Fruit fly (Drosophila melanogaster) Kc167 (cell line): ENCODE measurements around the gene Hr39.

Experiments
- Myc ChIP-seq: fragments of >200 bp; optimal IDR thresholded peaks from 2 replicates; lab custom pipeline; 2017; ENCODE audit warnings: missing external identifiers
- Sin3A ChIP-seq: fragments of >200 bp; optimal IDR thresholded peaks from 2 replicates; lab custom pipeline; 2018; ENCODE audit warnings: missing external identifiers
- h ChIP-seq: fragments of >200 bp; optimal IDR thresholded peaks from 3 replicates; lab custom pipeline; 2018; ENCODE audit warnings: missing external identifiers
- insv ChIP-seq: fragments of >200 bp; optimal IDR thresholded peaks from 3 replicates; lab custom pipeline; 2018; ENCODE audit warnings: missing external identifiers
- psq ChIP-seq: fragments of >200 bp; optimal IDR thresholded peaks from 2 replicates; lab custom pipeline; 2017; ENCODE audit warnings: missing external identifiers
- ttk ChIP-seq: sonication (Bioruptor generic); optimal IDR thresholded peaks from 2 replicates; lab custom pipeline; 2017; ENCODE audit warnings: missing external identifiers

Gene Hr39

DNA sequence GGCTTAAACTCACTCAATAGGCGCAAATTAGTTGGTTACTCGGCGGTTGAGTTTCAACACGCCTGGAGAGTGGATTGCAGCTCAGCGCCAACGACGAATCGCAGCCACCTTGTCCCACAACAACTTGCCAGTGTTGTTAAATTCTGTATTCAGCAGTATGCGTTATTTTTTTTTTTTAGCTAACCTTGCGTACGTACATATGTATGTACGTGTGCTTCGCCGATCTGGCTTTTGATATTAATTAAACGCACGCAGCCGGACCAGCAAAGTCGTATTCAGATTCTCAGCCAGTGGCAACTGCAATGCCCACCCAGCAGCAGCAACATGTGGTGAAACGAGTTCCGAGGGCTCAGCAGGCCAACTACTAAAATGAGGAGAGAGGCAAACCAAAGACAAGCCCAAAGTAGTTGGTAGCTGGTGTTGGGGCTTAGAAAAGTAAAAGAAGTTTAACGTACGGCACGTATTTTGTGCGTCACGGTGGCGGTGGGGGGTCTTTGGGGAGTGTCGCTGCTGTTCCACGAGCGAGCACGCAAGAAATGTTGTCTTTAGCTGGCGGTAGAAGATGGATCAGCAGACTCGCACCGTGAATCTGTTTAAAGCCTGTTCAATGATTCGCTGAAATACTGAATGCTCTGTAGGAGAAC, 8.2 kb downstream of the Hr39 start:
- TF ChIP-seq h (lab: Kevin White, UChicago) (no peak), Myc (lab: Kevin White, UChicago) (no peak)

DNA sequence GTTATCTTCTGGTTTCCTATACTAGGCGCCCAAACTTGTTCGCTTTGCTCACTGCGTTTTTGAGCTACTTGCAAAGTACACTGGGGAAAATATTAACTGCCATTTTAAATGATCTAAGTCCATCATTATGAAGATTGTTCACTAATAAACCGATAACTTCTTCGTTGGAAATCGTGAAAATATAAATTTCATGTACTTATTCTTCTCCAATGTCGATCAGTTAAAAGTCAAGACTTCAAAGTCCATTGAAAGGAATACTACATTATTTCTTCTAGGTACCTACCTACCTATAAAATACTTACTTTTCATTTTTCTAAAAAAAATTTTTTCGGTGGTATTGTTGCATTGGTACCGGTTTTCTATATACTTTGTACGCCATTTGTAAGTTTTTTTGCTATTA, 9.6 kb downstream of the Hr39 start:
- no peak for TF ChIP-seq psq
- no peak for TF ChIP-seq h (lab: Kevin White, UChicago)
- no peak for TF ChIP-seq Sin3A (lab: Kevin White, UChicago)

DNA sequence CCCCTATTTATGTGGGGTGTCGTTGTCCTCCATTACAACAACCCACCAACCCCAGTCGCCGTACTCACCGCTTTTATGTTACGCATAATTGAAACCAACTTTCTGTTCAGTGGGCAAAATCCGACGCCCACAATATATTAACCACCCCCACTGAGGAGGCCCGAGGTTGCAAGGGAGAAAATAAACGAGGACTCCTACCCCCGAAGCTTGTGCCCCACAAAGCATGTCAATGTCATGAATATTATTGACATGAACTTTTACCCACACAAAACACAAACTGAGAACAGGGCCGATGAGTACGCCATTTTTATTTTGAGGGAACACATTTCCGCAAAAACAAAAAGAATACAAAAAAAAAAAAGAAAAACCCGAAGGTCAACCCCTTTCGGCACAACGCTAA, 10.9 kb downstream of the Hr39 start:
- no peak for TF ChIP-seq Myc (lab: Kevin White, UChicago)
- no peak for TF ChIP-seq h (lab: Kevin White, UChicago)
- no peak for TF ChIP-seq Sin3A (lab: Kevin White, UChicago)
- no peak for TF ChIP-seq psq
- no peak for TF ChIP-seq insv (lab: Kevin White, UChicago)
- no peak for TF ChIP-seq ttk (lab: Kevin White, UChicago)

DNA sequence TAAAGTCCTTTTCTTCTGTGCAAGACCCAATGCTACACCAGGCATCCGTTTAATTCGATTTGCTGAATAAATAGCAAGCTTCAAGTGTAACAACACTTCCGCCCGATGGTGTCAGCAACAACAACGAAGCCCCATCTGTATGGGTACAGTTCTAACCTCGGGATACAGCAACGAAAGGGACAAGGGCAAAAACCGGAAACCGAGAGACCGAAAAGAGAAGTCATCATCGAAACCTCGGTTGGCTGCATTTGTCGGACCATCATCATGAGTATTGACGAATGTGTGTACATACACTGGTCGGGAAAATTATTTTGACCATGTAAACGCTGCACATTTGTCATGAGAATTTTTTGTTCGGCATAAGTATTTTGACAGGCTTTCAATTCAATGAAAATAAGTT, 11.8 kb downstream of the Hr39 start:
- no peak for TF ChIP-seq h (lab: Kevin White, UChicago)
- TF ChIP-seq Myc (lab: Kevin White, UChicago): no peak
- no peak for TF ChIP-seq ttk (lab: Kevin White, UChicago)
- no peak for TF ChIP-seq Sin3A (lab: Kevin White, UChicago)
- no peak for TF ChIP-seq insv (lab: Kevin White, UChicago)
- TF ChIP-seq psq: no peak

DNA sequence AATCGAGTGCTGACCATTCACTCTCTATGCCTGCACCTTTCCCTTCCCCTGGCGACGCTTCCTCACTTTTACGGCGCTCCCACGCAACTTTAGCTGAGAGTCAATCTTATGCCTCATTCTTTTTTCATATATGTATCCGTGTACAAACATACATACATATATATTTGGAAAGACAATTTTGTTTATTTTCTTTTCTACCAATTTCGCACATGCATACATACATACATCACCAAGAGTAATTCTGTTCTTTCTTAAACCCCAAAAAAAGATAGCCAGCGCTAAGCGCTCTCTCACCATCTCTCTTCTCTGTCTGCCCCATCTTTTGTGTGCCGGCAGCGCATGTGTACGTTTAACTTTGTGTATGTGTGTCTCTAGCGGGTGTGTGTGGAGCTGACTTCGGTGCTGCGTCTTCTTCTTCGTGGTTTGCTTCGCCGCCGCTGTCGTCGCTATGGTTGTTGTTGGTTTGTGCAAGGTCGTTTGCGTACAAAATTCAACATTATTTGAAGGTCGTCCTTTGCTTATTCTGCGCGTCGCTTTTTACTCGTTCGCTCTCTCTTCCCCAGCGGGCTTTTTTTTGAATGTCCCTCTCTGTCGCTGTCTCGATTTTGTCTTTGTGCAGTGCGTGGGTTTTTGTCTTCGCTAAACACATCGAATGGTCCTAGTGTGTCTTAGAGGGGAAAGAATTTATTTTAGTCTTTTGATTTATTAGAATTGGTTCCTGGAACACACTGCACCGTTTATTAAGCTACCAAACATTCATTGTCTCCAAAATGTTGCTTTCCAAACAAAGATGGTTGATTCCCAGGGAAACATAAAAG, 13.7 kb downstream of the Hr39 start:
- TF ChIP-seq insv (lab: Kevin White, UChicago) (no peak), h (lab: Kevin White, UChicago) (no peak), psq (no peak), Myc (lab: Kevin White, UChicago) (no peak), ttk (lab: Kevin White, UChicago) (no peak), Sin3A (lab: Kevin White, UChicago) (no peak)

DNA sequence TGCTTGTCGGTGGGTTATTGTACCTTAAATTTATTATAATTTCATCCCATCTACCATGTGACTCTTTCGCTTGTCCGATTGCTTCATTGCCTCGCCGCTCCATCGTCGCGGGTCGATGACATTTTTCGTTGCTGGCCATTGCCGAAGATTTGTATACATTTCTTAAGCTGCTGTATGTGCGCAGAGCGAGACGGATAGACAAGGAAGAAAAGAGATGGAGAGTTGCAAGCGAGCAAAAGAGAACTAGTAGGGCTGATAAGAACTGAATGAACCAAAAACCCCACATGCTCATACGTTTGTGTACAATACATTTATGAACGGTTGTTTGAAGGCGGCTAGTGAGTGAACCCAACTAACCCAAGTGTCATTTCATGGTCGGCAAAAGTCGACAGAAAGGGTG, 14.7 kb downstream of the Hr39 start:
- TF ChIP-seq insv (lab: Kevin White, UChicago) (no peak), Myc (lab: Kevin White, UChicago) (no peak), psq (no peak), h (lab: Kevin White, UChicago) (no peak), ttk (lab: Kevin White, UChicago) (no peak)

DNA sequence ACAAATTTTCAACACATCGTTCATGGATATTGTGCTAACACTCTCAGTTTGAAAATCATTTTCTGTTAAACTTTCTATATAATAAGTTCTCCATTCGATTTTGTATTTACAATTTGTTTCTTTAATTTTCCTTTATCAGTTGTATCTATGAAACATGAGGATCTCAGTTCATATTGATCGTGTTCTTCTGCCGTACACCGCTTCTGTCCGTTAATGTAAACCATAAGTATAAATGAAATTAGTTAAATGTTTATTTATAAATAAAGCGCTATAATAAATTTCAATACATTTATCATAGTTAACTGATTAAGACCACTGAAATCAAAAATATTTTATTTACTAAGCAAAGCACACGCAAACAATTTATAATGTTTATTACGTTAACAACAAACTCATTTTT, 22.0 kb downstream of the Hr39 start:
- TF ChIP-seq Sin3A (lab: Kevin White, UChicago): no peak
- no peak for TF ChIP-seq ttk (lab: Kevin White, UChicago)
- no peak for TF ChIP-seq Myc (lab: Kevin White, UChicago)
- TF ChIP-seq insv (lab: Kevin White, UChicago): no peak
- no peak for TF ChIP-seq h (lab: Kevin White, UChicago)
- no peak for TF ChIP-seq psq

DNA sequence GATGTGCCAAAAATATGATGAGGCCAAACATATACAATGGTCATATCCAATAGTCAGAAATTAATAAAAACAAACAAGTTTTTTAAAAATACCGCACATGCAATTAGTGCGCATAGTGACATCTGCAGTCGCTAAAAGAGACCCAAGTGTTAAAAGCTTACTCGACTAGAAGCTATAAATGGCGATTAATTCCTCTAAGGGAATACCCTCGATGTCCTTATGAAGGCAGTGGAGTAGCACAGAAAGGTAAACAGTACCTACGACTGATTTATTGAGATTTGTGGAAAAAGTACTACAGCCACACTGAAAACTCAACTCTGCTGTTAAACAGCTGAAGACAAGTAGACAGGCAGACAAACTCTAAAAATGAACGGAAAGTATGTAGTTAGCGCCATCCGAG, 23.8 kb downstream of the Hr39 start:
- TF ChIP-seq psq: no peak
- no peak for TF ChIP-seq insv (lab: Kevin White, UChicago)

DNA sequence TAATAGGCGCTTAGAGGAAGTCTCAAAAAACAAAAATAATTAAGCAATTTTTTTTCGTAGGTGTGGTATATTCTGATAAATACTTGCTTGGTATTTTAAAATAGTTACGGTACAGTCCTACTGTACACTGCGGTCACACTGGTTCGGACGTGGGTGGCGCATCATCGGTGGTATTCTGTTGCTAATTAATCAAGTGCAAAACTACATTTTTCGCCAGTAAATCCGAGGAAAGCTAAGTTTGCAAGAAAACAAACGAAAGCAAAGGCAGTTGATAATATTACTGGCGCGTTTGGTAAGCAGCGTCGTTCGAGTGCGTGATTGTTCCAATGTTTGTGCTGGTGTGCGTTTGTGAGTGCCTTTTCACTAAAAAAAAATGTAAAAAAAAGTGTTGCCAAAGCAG, 25.8 kb downstream of the Hr39 start, which contains the start of gene CG8671:
TSS of gene CG8671 (plus strand) at position 125 of the 400 bp plus-strand sequence.
- TF ChIP-seq h (lab: Kevin White, UChicago) (no peak), psq (no peak), Sin3A (lab: Kevin White, UChicago) (no peak), Myc (lab: Kevin White, UChicago) (no peak), ttk (lab: Kevin White, UChicago) (no peak), insv (lab: Kevin White, UChicago) (no peak)

DNA sequence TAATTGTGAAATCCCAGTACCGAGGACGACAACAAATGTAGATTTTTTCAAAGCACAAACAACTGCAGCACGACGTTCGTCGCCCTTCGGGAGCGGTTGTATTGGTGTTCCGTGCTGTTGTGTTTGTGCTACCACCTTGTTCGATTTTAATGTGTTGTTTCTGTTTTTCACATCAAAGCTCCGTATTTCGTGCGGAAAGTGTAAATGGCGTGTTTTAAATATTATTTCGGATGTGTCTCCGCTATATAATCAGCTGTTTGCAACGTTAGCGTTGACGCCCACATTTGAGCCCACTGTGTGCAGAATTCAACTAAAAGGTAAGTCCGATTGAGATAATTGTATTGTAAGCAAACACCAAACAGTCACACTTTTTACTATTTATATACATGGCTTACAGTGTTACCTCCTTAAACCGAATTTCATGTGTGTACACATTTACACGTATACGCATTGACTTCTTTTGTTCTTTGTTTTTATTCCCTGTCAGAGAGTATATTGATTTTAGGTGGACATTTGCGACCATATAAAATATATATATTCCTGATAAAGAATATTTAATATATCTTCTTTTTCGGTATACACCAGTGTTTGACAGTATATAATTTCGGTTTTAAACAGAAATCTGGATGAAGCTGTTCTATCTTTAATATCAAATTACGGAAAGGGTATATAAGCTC, 26.6 kb downstream of the Hr39 start:
- TF ChIP-seq psq: no peak
- TF ChIP-seq h (lab: Kevin White, UChicago): no peak
- no peak for TF ChIP-seq Myc (lab: Kevin White, UChicago)
- TF ChIP-seq Sin3A (lab: Kevin White, UChicago): no peak
- TF ChIP-seq insv (lab: Kevin White, UChicago): no peak
- no peak for TF ChIP-seq ttk (lab: Kevin White, UChicago)

DNA sequence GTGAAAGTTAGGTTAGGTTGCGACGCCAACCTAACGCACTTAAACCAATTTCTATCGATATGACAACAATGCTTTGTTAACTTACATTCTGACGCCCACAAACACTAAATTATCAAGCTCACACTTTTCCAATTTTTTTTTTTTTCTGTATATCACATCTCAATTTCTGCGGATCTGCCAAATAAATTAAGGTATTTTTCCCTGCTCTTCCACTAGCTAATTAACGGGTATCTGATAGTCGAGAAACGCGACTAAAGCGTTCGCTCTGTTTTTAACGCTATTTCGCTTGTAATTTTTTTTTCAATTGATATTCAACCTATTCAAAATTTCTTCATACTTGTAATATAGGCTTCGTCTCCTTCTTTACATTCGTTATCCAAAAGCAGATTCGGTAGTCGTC, 29.2 kb downstream of the Hr39 start:
- TF ChIP-seq h (lab: Kevin White, UChicago) (no peak), insv (lab: Kevin White, UChicago) (no peak), Sin3A (lab: Kevin White, UChicago) (no peak), Myc (lab: Kevin White, UChicago) (no peak), psq (no peak), ttk (lab: Kevin White, UChicago) (no peak)

DNA sequence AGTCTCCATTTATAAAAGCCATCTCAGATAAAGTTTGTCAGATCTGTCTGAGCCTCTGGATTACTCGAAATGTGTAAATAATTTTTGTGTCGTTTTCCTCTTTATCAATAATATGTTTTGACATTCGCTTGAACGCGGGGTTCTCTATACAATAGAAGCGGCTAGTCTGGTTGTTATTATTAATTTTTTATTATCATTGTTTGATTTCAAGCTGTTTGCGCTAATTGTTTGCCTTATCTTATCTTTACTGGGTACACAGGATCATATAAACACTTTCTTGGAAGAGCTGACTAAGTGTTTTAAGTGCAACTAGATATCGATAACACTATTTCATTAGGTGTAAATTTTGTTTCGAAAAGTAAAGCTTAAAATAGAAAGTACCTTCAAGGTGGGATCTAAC, 31.1 kb downstream of the Hr39 start:
- TF ChIP-seq Sin3A (lab: Kevin White, UChicago) (no peak), insv (lab: Kevin White, UChicago) (no peak), h (lab: Kevin White, UChicago) (no peak), psq (no peak), Myc (lab: Kevin White, UChicago) (no peak), ttk (lab: Kevin White, UChicago) (no peak)
